Worm (Caenorhabditis elegans): ENCODE data around the gene flor-1.

flor-1 gene

DNA sequence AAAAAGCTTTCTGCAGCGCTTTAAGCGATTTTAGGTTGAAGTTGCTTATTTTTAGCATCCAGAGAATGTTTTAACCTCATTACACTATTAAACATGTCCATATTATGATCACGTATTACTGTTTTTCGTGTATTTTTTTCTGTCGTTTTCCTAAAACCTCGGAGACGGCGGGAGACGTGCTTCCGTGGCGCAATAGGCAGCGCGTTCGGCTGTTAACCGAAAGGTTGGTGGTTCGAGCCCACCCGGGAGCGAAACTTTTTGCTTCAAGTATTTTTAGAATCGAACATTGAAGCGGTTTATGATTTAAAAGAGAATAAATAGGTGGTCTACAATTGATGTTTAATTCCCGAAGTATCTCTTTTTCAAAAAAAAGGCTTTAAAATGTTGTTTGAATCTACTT, 37.1 kb upstream of the flor-1 start:
- TF ChIP-seq T07F8.4 (tag; optimal IDR thresholded peaks at IDR 0.05) (no peak), mxl-1 (tag; optimal IDR thresholded peaks at IDR 0.05) (no peak), akir-1 (GFP tag; optimal IDR thresholded peaks at IDR 0.05) (no peak), madf-10 (tag; optimal IDR thresholded peaks at IDR 0.05) (no peak), ztf-26 (tag; optimal IDR thresholded peaks at IDR 0.05) (no peak), K11D2.4 (GFP tag; IDR thresholded peaks at IDR 0.05) (no peak), snpc-1.1 (tag; optimal IDR thresholded peaks at IDR 0.05; ENCODE audit: insufficient read depth) (peak; percentile 17), egrh-3 (GFP tag; IDR thresholded peaks at IDR 0.05) (no peak), B0019.2 (GFP tag; conservative IDR thresholded peaks at IDR 0.05) (no peak), F39B2.1 (GFP tag; IDR thresholded peaks at IDR 0.05) (no peak), B0035.1 (tag; optimal IDR thresholded peaks at IDR 0.05) (no peak), him-1 (tag; optimal IDR thresholded peaks at IDR 0.05) (peak; percentile 78), lsy-27 (tag; optimal IDR thresholded peaks at IDR 0.05; ENCODE audit: borderline replicate concordance, insufficient read depth) (peak; percentile 2), egl-18 (GFP tag; IDR thresholded peaks at IDR 0.05) (no peak), ztf-18 (tag; optimal IDR thresholded peaks at IDR 0.05) (no peak), pbrm-1 (GFP tag; IDR thresholded peaks at IDR 0.05) (peak; percentile 68; the same call in 1 of the 2 replicates), tbp1 (GFP tag; optimal IDR thresholded peaks at IDR 0.05) (peak; percentile 87), F57C9.4 (tag; optimal IDR thresholded peaks at IDR 0.05) (no peak), ceh-100 (GFP tag; IDR thresholded peaks at IDR 0.05) (peak; percentile 25; the same call in 1 of the 2 replicates), rpc-1 (optimal IDR thresholded peaks at IDR 0.05) (peak; percentile 55), rpc-1 (tag; optimal IDR thresholded peaks at IDR 0.05) (peak; percentile 79), Y53G8AR.9 (GFP tag; conservative IDR thresholded peaks at IDR 0.05) (no peak), mcd-1 (GFP tag; IDR thresholded peaks at IDR 0.05) (no peak), F23B12.7 (tag; optimal IDR thresholded peaks at IDR 0.05; ENCODE audit: insufficient read depth) (peak; percentile 77), sptf-2 (GFP tag; optimal IDR thresholded peaks at IDR 0.05) (no peak), D2030.7 (GFP tag; IDR thresholded peaks at IDR 0.05) (peak; percentile 75), madf-6 (GFP tag; IDR thresholded peaks at IDR 0.05) (no peak), die-1 (tag; optimal IDR thresholded peaks at IDR 0.05) (peak; percentile 41), nhr-90 (tag; optimal IDR thresholded peaks at IDR 0.05) (peak; percentile 17), attf-5 (GFP tag; optimal IDR thresholded peaks at IDR 0.05) (peak; percentile 38), dpl-1 (GFP tag; optimal IDR thresholded peaks at IDR 0.05) (no peak), ztf-22 (GFP tag; optimal IDR thresholded peaks at IDR 0.05) (no peak), gei-17 (GFP tag; optimal IDR thresholded peaks at IDR 0.05) (no peak), B0261.1 (tag; optimal IDR thresholded peaks at IDR 0.05) (peak; percentile 78), rcor-1 (GFP tag; IDR thresholded peaks at IDR 0.05) (no peak), T26A5.8 (tag; optimal IDR thresholded peaks at IDR 0.05) (no peak), attf-3 (GFP tag; conservative IDR thresholded peaks at IDR 0.05) (no peak), ztf-28 (GFP tag; IDR thresholded peaks at IDR 0.05) (0 out of 2 replicates have a peak, but pooled peaks have one; percentile 53), hmg-1.2 (GFP tag; IDR thresholded peaks at IDR 0.05) (peak; percentile 62; the same call in 1 of the 2 replicates), nfyb-1 (GFP tag; IDR thresholded peaks at IDR 0.05) (no peak)

ce11 chrV:15153277-15153676, 33.9 kb upstream of the flor-1 start, which contains the start of gene srh-55:
TSS of gene srh-55 (plus strand) at chrV:15153577.
- TF ChIP-seq attf-3 (GFP tag; conservative IDR thresholded peaks at IDR 0.05) = no peak
